Fruit fly (Drosophila melanogaster) whole organism, embryonic: ENCODE measurements around the gene CG42674.

Experiments
- Ada2b ChIP-seq: fragments of 200-800 bp; sonication (Bioruptor generic); IDR thresholded peaks from 2 replicates; pipeline ENCODE4 v1.3.6; 2022; ENCODE audit warnings: missing biosample characterization, missing genetic modification characterization
- CG10321 ChIP-seq: fragments of 200-800 bp; sonication (Bioruptor generic); IDR thresholded peaks from 2 replicates; pipeline ENCODE4 v1.3.6; 2022; ENCODE audit warnings: missing biosample characterization, missing genetic modification characterization
- CG10431 ChIP-seq: fragments of 200-800 bp; sonication (Bioruptor generic); optimal IDR thresholded peaks from 3 replicates; lab custom pipeline; 2018; ENCODE audit warnings: missing biosample characterization, mild to moderate bottlenecking, missing genetic modification characterization
- CG10565 ChIP-seq: fragments of 200-800 bp; sonication (Bioruptor generic); optimal IDR thresholded peaks from 3 replicates; lab custom pipeline; 2016; ENCODE audit warnings: missing biosample characterization, mild to moderate bottlenecking, missing genetic modification characterization
- CG11723 ChIP-seq: fragments of 200-800 bp; sonication (Bioruptor generic); optimal IDR thresholded peaks from 2 replicates; lab custom pipeline; 2017; ENCODE audit warnings: missing biosample characterization, mild to moderate bottlenecking, missing genetic modification characterization
- CG12104 ChIP-seq: fragments of 200-800 bp; sonication (Bioruptor generic); optimal IDR thresholded peaks from 3 replicates; lab custom pipeline; 2016; ENCODE audit warnings: missing biosample characterization, missing genetic modification characterization
- CG14050 ChIP-seq: fragments of 200-800 bp; sonication (Bioruptor generic); IDR thresholded peaks from 3 replicates; pipeline ENCODE4 v1.3.6; 2022; ENCODE audit warnings: missing biosample characterization, missing genetic modification characterization
- CG14710 ChIP-seq: fragments of 200-800 bp; sonication (Bioruptor generic); optimal IDR thresholded peaks from 3 replicates; lab custom pipeline; 2019; ENCODE audit warnings: missing biosample characterization, mild to moderate bottlenecking, missing genetic modification characterization, moderate library complexity
- CG1529 ChIP-seq: fragments of 200-800 bp; sonication (Bioruptor generic); optimal IDR thresholded peaks from 3 replicates; lab custom pipeline; 2018; ENCODE audit warnings: missing biosample characterization, missing genetic modification characterization
- CG1603 ChIP-seq: fragments of 200-800 bp; sonication (Bioruptor generic); optimal IDR thresholded peaks from 2 replicates; lab custom pipeline; 2019; ENCODE audit warnings: missing biosample characterization, mild to moderate bottlenecking, missing genetic modification characterization, moderate library complexity
- CG1647 ChIP-seq: fragments of 200-800 bp; sonication (Bioruptor generic); optimal IDR thresholded peaks from 3 replicates; lab custom pipeline; 2016; ENCODE audit warnings: missing biosample characterization, missing genetic modification characterization
- CG16815 ChIP-seq: fragments of 200-800 bp; sonication (Bioruptor generic); optimal IDR thresholded peaks from 3 replicates; lab custom pipeline; 2017; ENCODE audit warnings: missing biosample characterization, mild to moderate bottlenecking, missing genetic modification characterization
- CG17359 ChIP-seq: fragments of 200-800 bp; sonication (Bioruptor generic); optimal IDR thresholded peaks from 3 replicates; lab custom pipeline; 2018; ENCODE audit warnings: missing biosample characterization, mild to moderate bottlenecking, missing genetic modification characterization, moderate library complexity
- CG17361 ChIP-seq: fragments of 200-800 bp; sonication (Bioruptor generic); IDR thresholded peaks from 3 replicates; pipeline ENCODE4 v1.3.6; 2022; ENCODE audit warnings: missing biosample characterization, missing genetic modification characterization
- CG4617 ChIP-seq: fragments of 200-800 bp; sonication (Bioruptor generic); optimal IDR thresholded peaks from 3 replicates; lab custom pipeline; 2016; ENCODE audit warnings: missing biosample characterization, missing genetic modification characterization, borderline replicate concordance
- CG6791 ChIP-seq: fragments of 200-800 bp; sonication (Bioruptor generic); IDR thresholded peaks from 3 replicates; pipeline ENCODE4 v1.3.6; 2022; ENCODE audit warnings: missing biosample characterization, missing genetic modification characterization; ENCODE audit not compliant: partially characterized antibody
- CG7745 ChIP-seq: fragments of 200-800 bp; sonication (Bioruptor generic); optimal IDR thresholded peaks from 2 replicates; lab custom pipeline; 2018; ENCODE audit warnings: missing biosample characterization, mild to moderate bottlenecking, missing genetic modification characterization, moderate library complexity
- CG8281 ChIP-seq: fragments of 200-800 bp; sonication (Bioruptor generic); optimal IDR thresholded peaks from 2 replicates; lab custom pipeline; 2018; ENCODE audit warnings: missing biosample characterization, mild to moderate bottlenecking, missing genetic modification characterization, moderate library complexity
- CG9609 ChIP-seq: fragments of 200-800 bp; sonication (Bioruptor generic); optimal IDR thresholded peaks from 3 replicates; lab custom pipeline; 2016; ENCODE audit warnings: missing biosample characterization, missing genetic modification characterization
- CG9797 ChIP-seq: fragments of 200-800 bp; sonication (Bioruptor generic); optimal IDR thresholded peaks from 3 replicates; lab custom pipeline; 2018; ENCODE audit warnings: missing biosample characterization, mild to moderate bottlenecking, missing genetic modification characterization
- Chrac-16 ChIP-seq: fragments of 200-800 bp; sonication (Bioruptor generic); optimal IDR thresholded peaks from 3 replicates; lab custom pipeline; 2016; ENCODE audit warnings: missing biosample characterization, missing genetic modification characterization
- CoRest ChIP-seq: fragments of 200-800 bp; sonication (Bioruptor generic); optimal IDR thresholded peaks from 3 replicates; lab custom pipeline; 2018; ENCODE audit warnings: missing biosample characterization, mild to moderate bottlenecking, missing genetic modification characterization, moderate library complexity
- Dbx ChIP-seq: fragments of 200-800 bp; sonication (Bioruptor generic); IDR thresholded peaks from 3 replicates; pipeline ENCODE4 v1.3.6; 2022; ENCODE audit warnings: missing biosample characterization, missing genetic modification characterization
- HLH54F ChIP-seq: fragments of 200-800 bp; sonication (Bioruptor generic); optimal IDR thresholded peaks from 3 replicates; lab custom pipeline; 2016; ENCODE audit warnings: missing biosample characterization, missing genetic modification characterization
- HLHmδ ChIP-seq: fragments of 200-800 bp; sonication (Bioruptor generic); optimal IDR thresholded peaks from 2 replicates; lab custom pipeline; 2018; ENCODE audit warnings: missing biosample characterization, mild to moderate bottlenecking, missing genetic modification characterization, moderate library complexity
- MBD-R2 ChIP-seq: fragments of 200-800 bp; sonication (Bioruptor generic); IDR thresholded peaks from 2 replicates; pipeline ENCODE4 v1.3.6; 2022; ENCODE audit warnings: missing biosample characterization, missing genetic modification characterization
- MTF-1 ChIP-seq: fragments of 200-800 bp; sonication (Bioruptor generic); optimal IDR thresholded peaks from 2 replicates; lab custom pipeline; 2018; ENCODE audit warnings: missing biosample characterization, mild to moderate bottlenecking, missing genetic modification characterization, borderline replicate concordance
- Pdp1 ChIP-seq, 2 experiments: fragments of 200-800 bp; sonication (Bioruptor generic); optimal IDR thresholded peaks; 3 replicates each; lab custom pipeline; 2016; ENCODE audit warnings: missing biosample characterization in 2 of 2, missing genetic modification characterization in 2 of 2, mild to moderate bottlenecking in 1 of 2, moderate library complexity in 1 of 2
- Spps ChIP-seq: fragments of 200-800 bp; sonication (Bioruptor generic); optimal IDR thresholded peaks from 2 replicates; lab custom pipeline; 2018; ENCODE audit warnings: missing biosample characterization, mild to moderate bottlenecking, missing genetic modification characterization
- Sry-δ ChIP-seq: fragments of 200-800 bp; sonication (Bioruptor generic); optimal IDR thresholded peaks from 2 replicates; lab custom pipeline; 2016; ENCODE audit warnings: missing biosample characterization, missing genetic modification characterization
- Tbp ChIP-seq: fragments of >200 bp; optimal IDR thresholded peaks from 2 replicates; lab custom pipeline; 2018; ENCODE audit warnings: missing biosample characterization, missing genetic modification characterization
- br ChIP-seq: fragments of >200 bp; optimal IDR thresholded peaks from 2 replicates; lab custom pipeline; 2017
- cwo ChIP-seq: fragments of 200-800 bp; sonication (Bioruptor generic); optimal IDR thresholded peaks from 3 replicates; lab custom pipeline; 2017; ENCODE audit warnings: missing biosample characterization, missing genetic modification characterization, mild to moderate bottlenecking, moderate library complexity, missing genetic modification reagents
- dm ChIP-seq: fragments of 200-800 bp; sonication (Bioruptor generic); optimal IDR thresholded peaks from 3 replicates; lab custom pipeline; 2016; ENCODE audit warnings: missing biosample characterization, missing genetic modification characterization
- emc ChIP-seq: fragments of 200-800 bp; sonication (Bioruptor generic); optimal IDR thresholded peaks from 2 replicates; lab custom pipeline; 2016; ENCODE audit warnings: missing biosample characterization, missing genetic modification characterization
- eyg ChIP-seq: fragments of 200-800 bp; sonication (Bioruptor generic); optimal IDR thresholded peaks from 3 replicates; lab custom pipeline; 2016; ENCODE audit warnings: missing biosample characterization, missing genetic modification characterization
- gcm ChIP-seq: fragments of 200-800 bp; sonication (Bioruptor generic); optimal IDR thresholded peaks from 2 replicates; lab custom pipeline; 2019; ENCODE audit warnings: missing biosample characterization, mild to moderate bottlenecking, missing genetic modification characterization, moderate library complexity
- gem ChIP-seq: fragments of 200-800 bp; sonication (Bioruptor generic); optimal IDR thresholded peaks from 2 replicates; lab custom pipeline; 2019; ENCODE audit warnings: missing biosample characterization, mild to moderate bottlenecking, missing genetic modification characterization, moderate library complexity
- kay ChIP-seq: fragments of 200-800 bp; sonication (Bioruptor generic); optimal IDR thresholded peaks from 2 replicates; lab custom pipeline; 2016; ENCODE audit warnings: missing biosample characterization, missing genetic modification characterization
- ken ChIP-seq: fragments of 200-800 bp; sonication (Bioruptor generic); IDR thresholded peaks from 3 replicates; pipeline ENCODE4 v1.3.6; 2022; ENCODE audit warnings: missing biosample characterization, missing genetic modification characterization
- lov ChIP-seq, 2 experiments: fragments of 200-800 bp in 1 of 2; fragments of >200 bp in 1 of 2; sonication (Bioruptor generic) in 1 of 2; IDR thresholded peaks in 1 of 2; optimal IDR thresholded peaks in 1 of 2; 2 replicates in 1 of 2; 3 replicates in 1 of 2; pipeline versions ENCODE4 v1.3.6 to Lab custom; 2017 to 2022; ENCODE audit warnings: missing biosample characterization in 1 of 2, missing genetic modification characterization in 1 of 2
- org-1 ChIP-seq: fragments of 200-800 bp; sonication (Bioruptor generic); optimal IDR thresholded peaks from 2 replicates; lab custom pipeline; 2017; ENCODE audit warnings: missing biosample characterization, missing genetic modification characterization
- phol ChIP-seq: fragments of 200-800 bp; sonication (Bioruptor generic); optimal IDR thresholded peaks from 3 replicates; lab custom pipeline; 2018; ENCODE audit warnings: missing biosample characterization, mild to moderate bottlenecking, missing genetic modification characterization, moderate library complexity
- sc ChIP-seq, 3 experiments: fragments of >200 bp in 2 of 3; fragments of 200-800 bp in 1 of 3; sonication (Bioruptor generic) in 1 of 3; optimal IDR thresholded peaks; 2 replicates in 2 of 3; 3 replicates in 1 of 3; lab custom pipeline; 2017; ENCODE audit warnings: mild to moderate bottlenecking in 1 of 3, missing biosample characterization in 1 of 3, missing genetic modification characterization in 1 of 3, missing genetic modification reagents in 1 of 3
- sens-2 ChIP-seq: fragments of 200-800 bp; sonication (Bioruptor generic); IDR thresholded peaks from 2 replicates; pipeline ENCODE4 v1.3.6; 2022; ENCODE audit warnings: missing biosample characterization, missing genetic modification characterization
- sob ChIP-seq: fragments of 200-800 bp; sonication (Bioruptor generic); IDR thresholded peaks from 2 replicates; pipeline ENCODE4 v1.3.6; 2022; ENCODE audit warnings: missing biosample characterization, missing genetic modification characterization
- tgo ChIP-seq: fragments of 200-800 bp; sonication (Bioruptor generic); IDR thresholded peaks from 3 replicates; pipeline ENCODE4 v1.3.6; 2022; ENCODE audit warnings: missing biosample characterization, missing genetic modification characterization
- tx ChIP-seq: fragments of 200-800 bp; sonication (Bioruptor generic); optimal IDR thresholded peaks from 2 replicates; lab custom pipeline; 2016; ENCODE audit warnings: missing biosample characterization, missing genetic modification characterization
- wdn ChIP-seq: fragments of 200-800 bp; sonication (Bioruptor generic); IDR thresholded peaks from 2 replicates; pipeline ENCODE4 v1.3.6; 2022; ENCODE audit warnings: missing biosample characterization, missing genetic modification characterization
- zf30C ChIP-seq: fragments of 200-800 bp; sonication (Bioruptor generic); optimal IDR thresholded peaks from 3 replicates; lab custom pipeline; 2018; ENCODE audit warnings: missing biosample characterization, mild to moderate bottlenecking, missing genetic modification characterization

Gene CG42674

DNA sequence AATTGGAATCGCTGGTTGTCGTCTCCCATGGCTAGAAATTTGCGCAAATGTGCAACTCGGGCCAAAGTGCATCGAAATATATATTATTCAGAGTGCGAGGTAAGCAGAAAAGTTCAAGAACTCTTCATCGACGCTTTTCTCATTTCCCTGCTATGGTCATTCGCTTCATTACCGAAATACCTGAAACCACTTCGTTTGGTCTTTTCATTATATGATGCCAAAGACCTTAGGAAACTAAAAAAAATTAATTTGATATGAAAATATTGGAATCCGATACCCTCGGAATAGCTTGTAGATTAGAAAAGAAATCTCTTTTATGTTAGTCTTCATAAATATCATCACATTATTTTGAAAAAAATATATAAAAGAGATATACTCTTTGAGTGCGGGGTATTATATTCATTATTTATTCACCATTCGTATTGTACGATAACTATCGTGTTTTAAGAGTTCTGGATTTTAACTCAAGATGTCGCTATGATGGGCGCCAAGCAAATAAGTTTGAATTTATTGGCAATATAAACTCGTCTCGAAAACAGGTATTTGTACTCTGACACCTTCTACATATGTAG lies 85.2 kb downstream of the CG42674 start, which contains the start of gene CG14187 (continued):
- TF ChIP-seq zf30C (no peak), Tbp (GFP tag; lab: Kevin White, UChicago) (no peak), wdn (GFP tag; lab: Robert Waterston, UW) (no peak), CG17359 (tag; lab: Kevin White, UChicago) (no peak), cwo (GFP tag; lab: Kevin White, UChicago) (no peak), CG12104 (no peak), CG16815 (GFP tag; lab: Kevin White, UChicago) (no peak), CG10431 (GFP tag; lab: Kevin White, UChicago) (no peak), CG7745 (tag; lab: Kevin White, UChicago) (no peak), dm (GFP tag; lab: Kevin White, UChicago) (no peak), CG1603 (no peak), org-1 (GFP tag; lab: Kevin White, UChicago) (no peak), tx (GFP tag; lab: Kevin White, UChicago) (no peak), Chrac-16 (GFP tag; lab: Kevin White, UChicago) (no peak), CG9797 (GFP tag; lab: Kevin White, UChicago) (no peak), kay (GFP tag; lab: Kevin White, UChicago) (no peak), Sry-δ (peak; percentile 10), Spps (tag; lab: Kevin White, UChicago) (no peak), CG14050 (GFP tag; lab: Robert Waterston, UW) (no peak), eyg (GFP tag; lab: Kevin White, UChicago) (no peak), CG11723 (GFP tag; lab: Kevin White, UChicago) (no peak), sc (optimal IDR thresholded peaks at IDR 0.05; lab: Kevin White, UChicago) (no peak), sc (GFP tag; optimal IDR thresholded peaks at IDR 0.05; lab: Kevin White, UChicago) (no peak), lov (optimal IDR thresholded peaks at IDR 0.05; lab: Kevin White, UChicago) (no peak), lov (GFP tag; IDR thresholded peaks at IDR 0.05; lab: Robert Waterston, UW) (no peak), MBD-R2 (GFP tag; lab: Robert Waterston, UW) (no peak), CG9609 (GFP tag; lab: Kevin White, UChicago) (no peak), phol (tag; lab: Kevin White, UChicago) (no peak), CG10565 (GFP tag; lab: Kevin White, UChicago) (no peak), HLH54F (no peak), CG10321 (GFP tag; lab: Robert Waterston, UW) (no peak), CG8281 (no peak), HLHmδ (GFP tag; lab: Kevin White, UChicago) (no peak), Pdp1 (GFP tag; optimal IDR thresholded peaks at IDR 0.05; lab: Kevin White, UChicago) (no peak), ken (GFP tag; lab: Robert Waterston, UW) (no peak), CG1647 (GFP tag; lab: Kevin White, UChicago) (no peak), gcm (GFP tag; lab: Kevin White, UChicago) (no peak), Ada2b (no peak), sob (no peak), br (lab: Kevin White, UChicago) (no peak), CG14710 (tag; lab: Kevin White, UChicago) (no peak), gem (peak; percentile 40), sens-2 (no peak), tgo (GFP tag; lab: Robert Waterston, UW) (no peak), CoRest (tag; lab: Kevin White, UChicago) (peak; percentile 17), emc (GFP tag; lab: Kevin White, UChicago) (no peak), CG1529 (GFP tag; lab: Kevin White, UChicago) (no peak), Dbx (GFP tag; lab: Robert Waterston, UW) (no peak), CG6791 (no peak; the same call in 2 of the 3 replicates), CG4617 (GFP tag; lab: Kevin White, UChicago) (no peak), CG17361 (no peak), MTF-1 (GFP tag; lab: Kevin White, UChicago) (no peak)
